Worm (Caenorhabditis elegans) whole organism, mixed stage, embryonic: ENCODE results near the gene ZK1320.9.

Experiments used
- blmp-1 ChIP-seq: fragments of 150-350 bp; optimal IDR thresholded peaks from 2 replicates; lab custom pipeline; 2014; ENCODE audit warnings: missing biosample characterization, missing genetic modification characterization
- ceh-83 ChIP-seq: fragments of 200-800 bp; sonication (Bioruptor generic); optimal IDR thresholded peaks from 2 replicates; lab custom pipeline; 2018; ENCODE audit warnings: mild to moderate bottlenecking, missing genetic modification characterization, missing compliant biosample characterization
- ces-1 ChIP-seq: fragments of 150-350 bp; optimal IDR thresholded peaks from 2 replicates; lab custom pipeline; 2014; ENCODE audit warnings: missing biosample characterization, missing genetic modification reagents, missing genetic modification characterization
- elt-1 ChIP-seq: sonication (generic microtip); optimal IDR thresholded peaks from 2 replicates; lab custom pipeline; 2017; ENCODE audit warnings: missing genetic modification characterization, mild to moderate bottlenecking, missing compliant biosample characterization, antibody characterized with exemption, moderate library complexity, borderline replicate concordance; ENCODE audit not compliant: insufficient read depth
- ham-2 ChIP-seq: fragments of 200-800 bp; sonication (Bioruptor generic); optimal IDR thresholded peaks from 2 replicates; lab custom pipeline; 2018; ENCODE audit warnings: mild to moderate bottlenecking, missing genetic modification characterization, missing compliant biosample characterization
- lin-13 ChIP-seq: fragments of 150-350 bp; optimal IDR thresholded peaks from 2 replicates; lab custom pipeline; 2014; ENCODE audit warnings: missing biosample characterization, missing genetic modification characterization
- mab-5 ChIP-seq: fragments of 150-350 bp; optimal IDR thresholded peaks from 2 replicates; lab custom pipeline; 2014; ENCODE audit warnings: missing biosample characterization, missing genetic modification characterization
- mep-1 ChIP-seq: fragments of 150-350 bp; optimal IDR thresholded peaks from 2 replicates; lab custom pipeline; 2017; ENCODE audit warnings: missing biosample characterization, missing genetic modification reagents, missing genetic modification characterization, inconsistent platforms
- pha-4 ChIP-seq: fragments of 150-350 bp; optimal IDR thresholded peaks from 2 replicates; lab custom pipeline; 2018; ENCODE audit warnings: missing biosample characterization, missing genetic modification reagents, missing genetic modification characterization
- unc-39 ChIP-seq: fragments of 150-350 bp; optimal IDR thresholded peaks from 2 replicates; lab custom pipeline; 2014; ENCODE audit warnings: missing biosample characterization, missing genetic modification characterization
- unc-62 ChIP-seq: fragments of 150-350 bp; optimal IDR thresholded peaks from 2 replicates; lab custom pipeline; 2014; ENCODE audit warnings: missing biosample characterization, missing genetic modification reagents, missing genetic modification characterization
- ztf-11 ChIP-seq: fragments of 150-350 bp; optimal IDR thresholded peaks from 2 replicates; lab custom pipeline; 2014; ENCODE audit warnings: missing biosample characterization, missing genetic modification characterization

DNA sequence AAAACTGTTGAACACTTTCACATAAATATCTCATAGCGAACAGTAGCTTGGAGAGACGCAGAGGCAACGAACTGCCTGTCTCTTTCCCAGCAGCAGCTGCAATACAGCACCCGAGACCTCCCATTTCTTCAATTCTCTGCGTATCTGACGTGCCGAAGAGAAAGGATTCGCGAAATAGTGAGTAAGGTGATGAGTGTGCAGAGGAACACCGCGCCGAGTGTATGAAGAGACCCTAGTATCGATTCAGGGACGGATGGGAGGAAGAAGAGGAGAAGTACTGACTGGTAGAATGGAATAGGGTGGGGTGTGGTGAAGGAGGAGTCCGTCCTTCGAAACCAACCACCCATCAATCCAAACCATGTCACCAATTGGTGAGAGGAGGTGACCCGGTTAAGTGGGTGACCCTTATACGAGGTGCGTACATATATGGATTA lies 40.4 kb downstream of the ZK1320.9 start:
- no peak for TF ChIP-seq mab-5
- TF ChIP-seq unc-62 (GFP tag; lab: Kevin White, UChicago) = peak; percentile 76
- no peak for TF ChIP-seq unc-39 (tag; lab: Kevin White, UChicago)
- no peak for TF ChIP-seq elt-1 (tag; lab: Kevin White, UChicago)
- peak; percentile 90 for TF ChIP-seq ham-2
- peak; percentile 68 for TF ChIP-seq blmp-1 (tag; lab: Kevin White, UChicago)
- peak; percentile 41 for TF ChIP-seq pha-4 (tag; lab: Kevin White, UChicago)
- no peak for TF ChIP-seq ceh-83 (GFP tag; lab: Kevin White, UChicago)
- peak; percentile 70 for TF ChIP-seq ces-1 (GFP tag; lab: Kevin White, UChicago)
- TF ChIP-seq mep-1 (tag; lab: Kevin White, UChicago) = peak; percentile 91
- peak; percentile 61 for TF ChIP-seq lin-13 (tag; lab: Kevin White, UChicago)
- TF ChIP-seq ztf-11 (tag; lab: Kevin White, UChicago) = no peak
